Fruit fly (Drosophila melanogaster): ENCODE measurements around the gene modSP.

Gene modSP

dm6 chr3R:16655494-16656493 is at the start of gene modSP (continued):
- TF ChIP-seq Sox100B (GFP tag; optimal IDR thresholded peaks at IDR 0.05) (no peak), CG3838 (GFP tag; optimal IDR thresholded peaks at IDR 0.05) (no peak), ems (GFP tag; optimal IDR thresholded peaks at IDR 0.05) (peak; percentile 53), Taf1 (GFP tag; IDR thresholded peaks at IDR 0.05) (peak; percentile 38; the same call in 1 of the 2 replicates), Deaf1 (tag; optimal IDR thresholded peaks at IDR 0.05) (peak; percentile 60), chn (GFP tag; optimal IDR thresholded peaks at IDR 0.05) (peak; percentile 1), emc (GFP tag; optimal IDR thresholded peaks at IDR 0.05) (no peak), salm (tag; optimal IDR thresholded peaks at IDR 0.05) (no peak), CG12299 (tag; optimal IDR thresholded peaks at IDR 0.05) (peak; percentile 1), otp (GFP tag; IDR thresholded peaks at IDR 0.05) (no peak), wek (GFP tag; optimal IDR thresholded peaks at IDR 0.05) (no peak), ssp (GFP tag; IDR thresholded peaks at IDR 0.05) (peak; percentile 64), fd3F (GFP tag; optimal IDR thresholded peaks at IDR 0.05) (no peak), PHDP (tag; optimal IDR thresholded peaks at IDR 0.05) (no peak), nerfin-2 (GFP tag; IDR thresholded peaks at IDR 0.05; ENCODE audit: partially characterized antibody) (peak; percentile 86), Sry-β (GFP tag; optimal IDR thresholded peaks at IDR 0.05) (no peak), ind (GFP tag; optimal IDR thresholded peaks at IDR 0.05) (peak; percentile 44), fd64A (GFP tag; optimal IDR thresholded peaks at IDR 0.05) (no peak), dysf (GFP tag; IDR thresholded peaks at IDR 0.05) (peak; percentile 34; the same call in 1 of the 3 replicates), chinmo (GFP tag; IDR thresholded peaks at IDR 0.05; ENCODE audit: partially characterized antibody) (peak; percentile 91), dpn (GFP tag; optimal IDR thresholded peaks at IDR 0.05) (peak in 1 of 2 experiments; percentile 42), CG30403 (GFP tag; optimal IDR thresholded peaks at IDR 0.05) (peak; percentile 43), NK7.1 (GFP tag; optimal IDR thresholded peaks at IDR 0.05) (no peak), bcd (GFP tag; optimal IDR thresholded peaks at IDR 0.05) (peak; percentile 31), CG8290 (GFP tag; optimal IDR thresholded peaks at IDR 0.05) (peak; percentile 56), CG8290 (tag; optimal IDR thresholded peaks at IDR 0.05) (peak; percentile 72 to 79), CG12391 (tag; optimal IDR thresholded peaks at IDR 0.05) (peak; percentile 50), CG1529 (GFP tag; optimal IDR thresholded peaks at IDR 0.05) (no peak), ap (GFP tag; IDR thresholded peaks at IDR 0.05) (no peak), CG7271 (tag; optimal IDR thresholded peaks at IDR 0.05) (no peak), caup (GFP tag; optimal IDR thresholded peaks at IDR 0.05; ENCODE audit: severe bottlenecking) (no peak), fd102C (GFP tag; optimal IDR thresholded peaks at IDR 0.05) (no peak), gem (tag; optimal IDR thresholded peaks at IDR 0.05) (peak; percentile 55), grau (tag; optimal IDR thresholded peaks at IDR 0.05) (peak; percentile 20), CG16815 (GFP tag; optimal IDR thresholded peaks at IDR 0.05) (no peak), Fer2 (tag; optimal IDR thresholded peaks at IDR 0.05) (no peak), CG7786 (GFP tag; optimal IDR thresholded peaks at IDR 0.05) (peak; percentile 39), croc (GFP tag; conservative IDR thresholded peaks at IDR 0.05) (no peak), CG10209 (GFP tag; optimal IDR thresholded peaks at IDR 0.05) (no peak), Camta (GFP tag; optimal IDR thresholded peaks at IDR 0.05) (no peak), Mad (GFP tag; optimal IDR thresholded peaks at IDR 0.05) (peak; percentile 37), Usf (GFP tag; optimal IDR thresholded peaks at IDR 0.05) (no peak), nau (GFP tag; optimal IDR thresholded peaks at IDR 0.05) (no peak), dati (GFP tag; IDR thresholded peaks at IDR 0.05) (0 out of 2 replicates have a peak, but pooled peaks have one; percentile 12), CG3995 (GFP tag; optimal IDR thresholded peaks at IDR 0.05) (no peak), MBD-R2 (GFP tag; IDR thresholded peaks at IDR 0.05) (0 out of 2 replicates have a peak, but pooled peaks have one; percentile 23), zen2 (GFP tag; IDR thresholded peaks at IDR 0.05; ENCODE audit: partially characterized antibody) (no peak; the same call in 2 of the 3 replicates), Adf1 (GFP tag; IDR thresholded peaks at IDR 0.05) (no peak)
